Fruit fly (Drosophila melanogaster): Measurements from ENCODE around the gene CG11248.

dm6 chr3L:21635208-21635607 lies 44.6 kb upstream of the CG11248 start, which contains the start of gene ORMDL:
- no peak for TF ChIP-seq D (optimal IDR thresholded peaks at IDR 0.05)
- TF ChIP-seq D (GFP tag; optimal IDR thresholded peaks at IDR 0.05) = no peak
- TF ChIP-seq Dp (GFP tag; optimal IDR thresholded peaks at IDR 0.05) = no peak
- TF ChIP-seq CG30431 (GFP tag; optimal IDR thresholded peaks at IDR 0.05) = no peak
- no peak for TF ChIP-seq CG8089 (GFP tag; optimal IDR thresholded peaks at IDR 0.05)
- TF ChIP-seq CG17186 (GFP tag; optimal IDR thresholded peaks at IDR 0.05) = no peak
- no peak for TF ChIP-seq ase (GFP tag; IDR thresholded peaks at IDR 0.05)
- TF ChIP-seq C15 (GFP tag; IDR thresholded peaks at IDR 0.05) = no peak
